Worm (Caenorhabditis elegans): ENCODE measurements around the gene tbc-8.

DNA sequence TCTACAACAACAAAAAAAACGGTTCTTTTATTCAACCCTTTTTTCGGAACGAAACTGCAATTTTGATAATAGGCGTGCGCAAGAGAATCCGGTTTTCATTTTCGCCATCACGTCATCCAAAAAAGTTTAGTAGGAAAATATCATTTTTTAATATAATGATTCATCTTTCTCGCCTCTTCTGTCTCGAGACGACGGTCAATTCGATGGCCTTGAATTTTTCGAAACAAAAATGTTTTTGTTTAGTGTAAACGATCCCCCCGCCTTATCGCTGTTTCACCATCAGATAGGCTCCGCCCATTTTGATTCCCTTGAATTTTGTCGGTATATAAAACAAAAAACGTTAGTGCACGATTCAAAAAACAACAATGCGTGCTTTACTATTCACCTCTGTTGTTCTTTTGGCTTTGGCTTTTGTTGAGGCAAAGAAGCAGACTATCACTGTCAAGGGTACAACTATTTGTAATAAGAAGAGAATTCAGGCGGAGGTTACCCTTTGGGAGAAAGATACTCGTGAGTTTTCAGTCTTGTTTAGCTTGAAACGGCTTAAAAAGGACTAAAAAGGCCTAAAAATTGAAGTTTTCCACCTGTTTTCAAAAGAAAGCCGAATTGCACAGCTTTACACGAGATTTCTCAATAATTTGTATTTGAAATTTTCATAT lies 27.1 kb upstream of the tbc-8 start, which contains the start of gene ttr-15:
- TF ChIP-seq xnd-1 (tag; optimal IDR thresholded peaks at IDR 0.05) (no peak), unc-62 (GFP tag; optimal IDR thresholded peaks at IDR 0.05) (no peak), nfya-1 (tag; optimal IDR thresholded peaks at IDR 0.05; ENCODE audit: borderline replicate concordance, insufficient read depth) (no peak), D2030.7 (GFP tag; IDR thresholded peaks at IDR 0.05) (no peak), aptf-2 (GFP tag; conservative IDR thresholded peaks at IDR 0.05) (no peak), nhr-90 (tag; optimal IDR thresholded peaks at IDR 0.05) (no peak), snpc-4 (GFP tag; optimal IDR thresholded peaks at IDR 0.05) (no peak), snpc-4 (tag; optimal IDR thresholded peaks at IDR 0.05) (no peak), lin-35 (GFP tag; optimal IDR thresholded peaks at IDR 0.05) (no peak), pha-4 (tag; optimal IDR thresholded peaks at IDR 0.05) (no peak), attf-3 (GFP tag; conservative IDR thresholded peaks at IDR 0.05) (no peak), hmg-20 (GFP tag; IDR thresholded peaks at IDR 0.05) (no peak)

Data from whole organism, young adult.